Worm (Caenorhabditis elegans): Measurements from ENCODE around the gene srw-8.

DNA sequence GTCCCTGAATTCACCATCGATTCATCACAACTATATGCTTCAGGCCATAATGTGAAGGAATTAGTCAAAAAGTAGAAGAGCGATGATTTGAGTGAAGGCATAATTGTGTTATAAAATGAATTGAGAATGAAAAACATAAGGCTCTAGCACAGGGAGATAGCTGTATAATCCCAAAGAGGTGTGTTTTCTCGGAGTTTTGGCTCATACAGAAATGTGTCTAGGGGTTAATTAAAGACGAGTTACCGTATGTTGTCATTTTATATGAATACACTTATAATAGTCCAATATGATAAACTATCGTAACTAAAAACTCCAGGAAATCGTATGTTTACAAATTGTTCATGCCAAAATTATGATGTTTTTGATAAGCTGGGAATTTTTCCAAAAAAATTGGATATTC, 46.7 kb upstream of the srw-8 start, which contains the start of gene srt-5:
- no peak for TF ChIP-seq ztf-7 (tag; optimal IDR thresholded peaks at IDR 0.05)
- no peak for TF ChIP-seq lin-13 (GFP tag; optimal IDR thresholded peaks at IDR 0.05)
